Worm (Caenorhabditis elegans): ENCODE results near the gene cyp-29A2.

Gene cyp-29A2

ce11 chrV:11231177-11231576, 13.8 kb downstream of the cyp-29A2 start:
- TF ChIP-seq ceh-24 (tag; optimal IDR thresholded peaks at IDR 0.05) (no peak), elt-2 (tag; optimal IDR thresholded peaks at IDR 0.05) (peak; percentile 8)

ce11 chrV:11234350-11234749, 17.0 kb downstream of the cyp-29A2 start, which contains the start of gene T19B10.5:
Gene T19B10.5, plus strand, starts transcription at chrV:11234650.
- TF ChIP-seq lin-11 (tag; optimal IDR thresholded peaks at IDR 0.05) (no peak), K02D7.2 (tag; optimal IDR thresholded peaks at IDR 0.05) (no peak), madf-2 (tag; optimal IDR thresholded peaks at IDR 0.05) (no peak), elt-2 (tag; optimal IDR thresholded peaks at IDR 0.05) (no peak)

ce11 chrV:11235876-11236275, 18.5 kb downstream of the cyp-29A2 start:
- peak; percentile 94 for TF ChIP-seq elt-2 (tag; optimal IDR thresholded peaks at IDR 0.05)
- TF ChIP-seq pha-4 (tag; optimal IDR thresholded peaks at IDR 0.05): no peak
- no peak for TF ChIP-seq unc-42 (tag; optimal IDR thresholded peaks at IDR 0.05)
- TF ChIP-seq npax-4 (tag; optimal IDR thresholded peaks at IDR 0.05): no peak
- TF ChIP-seq rnt-1 (tag; optimal IDR thresholded peaks at IDR 0.05): no peak
- no peak for TF ChIP-seq ceh-31 (tag; optimal IDR thresholded peaks at IDR 0.05)

- TF ChIP-seq unc-55 (GFP tag; optimal IDR thresholded peaks at IDR 0.05): no peak
- peak; percentile 17 for TF ChIP-seq lin-11 (tag; optimal IDR thresholded peaks at IDR 0.05)
- peak; percentile 53 for TF ChIP-seq sdc-2 (tag; optimal IDR thresholded peaks at IDR 0.05)
- TF ChIP-seq hlh-6 (tag; optimal IDR thresholded peaks at IDR 0.05): peak; percentile 81
- TF ChIP-seq rnt-1 (tag; optimal IDR thresholded peaks at IDR 0.05): peak; percentile 76
- TF ChIP-seq ahr-1 (tag; optimal IDR thresholded peaks at IDR 0.05): peak; percentile 76
- peak; percentile 75 for TF ChIP-seq nfya-1 (tag; optimal IDR thresholded peaks at IDR 0.05)
- TF ChIP-seq ceh-24 (tag; optimal IDR thresholded peaks at IDR 0.05): peak; percentile 26
- peak; percentile 65 for TF ChIP-seq sox-4 (tag; optimal IDR thresholded peaks at IDR 0.05)
- TF ChIP-seq ets-4 (tag; optimal IDR thresholded peaks at IDR 0.05): peak; percentile 23
- TF ChIP-seq ceh-9 (tag; optimal IDR thresholded peaks at IDR 0.05): no peak
- peak; percentile 68 for TF ChIP-seq zip-5 (tag; optimal IDR thresholded peaks at IDR 0.05)
- TF ChIP-seq npax-4 (tag; optimal IDR thresholded peaks at IDR 0.05): peak; percentile 41
- peak; percentile 82 for TF ChIP-seq ztf-16 (tag; optimal IDR thresholded peaks at IDR 0.05)
- peak; percentile 76 for TF ChIP-seq F13H6.1 (tag; optimal IDR thresholded peaks at IDR 0.05)
- peak; percentile 59 for TF ChIP-seq che-1 (tag; optimal IDR thresholded peaks at IDR 0.05)
- peak; percentile 75 for TF ChIP-seq ttx-3 (tag; optimal IDR thresholded peaks at IDR 0.05)
- TF ChIP-seq eyg-1 (tag; optimal IDR thresholded peaks at IDR 0.05): peak; percentile 4
- TF ChIP-seq dve-1 (tag; optimal IDR thresholded peaks at IDR 0.05): peak; percentile 41
- no peak for TF ChIP-seq pag-3 (tag; optimal IDR thresholded peaks at IDR 0.05; ENCODE audit: borderline replicate concordance)
- peak; percentile 73 for TF ChIP-seq unc-86 (tag; optimal IDR thresholded peaks at IDR 0.05)
- peak; percentile 38 for TF ChIP-seq madf-2 (tag; optimal IDR thresholded peaks at IDR 0.05)
- TF ChIP-seq unc-3 (GFP tag; conservative IDR thresholded peaks at IDR 0.05): peak; percentile 55; the same call in 1 of the 2 replicates
- peak; percentile 68 for TF ChIP-seq unc-3 (tag; optimal IDR thresholded peaks at IDR 0.05)
- TF ChIP-seq ceh-18 (tag; optimal IDR thresholded peaks at IDR 0.05): peak; percentile 24
- peak; percentile 82 for TF ChIP-seq ceh-31 (tag; optimal IDR thresholded peaks at IDR 0.05)
- peak; percentile 87 for TF ChIP-seq ceh-34 (tag; optimal IDR thresholded peaks at IDR 0.05)
- no peak for TF ChIP-seq pqm-1 (tag; optimal IDR thresholded peaks at IDR 0.05)
- TF ChIP-seq ceh-14 (tag; optimal IDR thresholded peaks at IDR 0.05): peak; percentile 85
- TF ChIP-seq ceh-2 (tag; optimal IDR thresholded peaks at IDR 0.05): peak; percentile 79
- TF ChIP-seq tbx-7 (tag; optimal IDR thresholded peaks at IDR 0.05): no peak
- TF ChIP-seq fkh-10 (GFP tag; optimal IDR thresholded peaks at IDR 0.05): no peak
- peak; percentile 70 for TF ChIP-seq odd-2 (tag; optimal IDR thresholded peaks at IDR 0.05)
- TF ChIP-seq hlh-13 (GFP tag; optimal IDR thresholded peaks at IDR 0.05): peak; percentile 40
- TF ChIP-seq ceh-22 (tag; optimal IDR thresholded peaks at IDR 0.05): no peak
- TF ChIP-seq nhr-232 (tag; optimal IDR thresholded peaks at IDR 0.05): peak; percentile 66
- peak; percentile 45 for TF ChIP-seq Y22D7AL.16 (tag; optimal IDR thresholded peaks at IDR 0.05)
- no peak for TF ChIP-seq ceh-30 (tag; optimal IDR thresholded peaks at IDR 0.05)
- TF ChIP-seq pax-1 (tag; optimal IDR thresholded peaks at IDR 0.05): peak; percentile 25
- no peak for TF ChIP-seq pha-4 (tag; optimal IDR thresholded peaks at IDR 0.05)
- TF ChIP-seq fax-1 (tag; optimal IDR thresholded peaks at IDR 0.05): peak; percentile 66
- peak; percentile 64 for TF ChIP-seq C38D4.7 (GFP tag; optimal IDR thresholded peaks at IDR 0.05)
- peak; percentile 71 for TF ChIP-seq pat-9 (tag; optimal IDR thresholded peaks at IDR 0.05)
These were observed 21.9 kb downstream of the cyp-29A2 start, which contains the start of the genes dvc-1 and ima-1 for ce11 chrV:11239187-11239725. Gene dvc-1, minus strand, starts transcription at chrV:11239331. Gene ima-1, plus strand, starts transcription at chrV:11239675.
